Worm (Caenorhabditis elegans) whole organism, L4/young adult: ENCODE measurements around the gene C17B7.12.
"Not testable (repeated sequence)": the region's sequence is repeated elsewhere in the genome, so short reads cannot be mapped to it uniquely, and the experiment has no call there.

Experiments
- W03F9.2 ChIP-seq: fragments of 150-350 bp; optimal IDR thresholded peaks from 2 replicates; lab custom pipeline; 2014; ENCODE audit warnings: missing biosample characterization, missing genetic modification characterization
- dao-5 ChIP-seq: sonication (generic microtip); optimal IDR thresholded peaks from 2 replicates; lab custom pipeline; 2016; ENCODE audit warnings: missing genotype, missing genetic modification characterization, moderate library complexity, missing compliant biosample characterization
- him-1 ChIP-seq: sonication (generic microtip); optimal IDR thresholded peaks from 2 replicates; lab custom pipeline; 2016; ENCODE audit warnings: missing genotype, missing genetic modification reagents, missing genetic modification characterization, missing compliant biosample characterization

Gene C17B7.12

ce11 chrV:3344001-3344400 is 9.0 kb upstream of the C17B7.12 start:
- TF ChIP-seq W03F9.2 (tag; lab: Kevin White, UChicago) (no peak), him-1 (no peak), dao-5 (tag; lab: Kevin White, UChicago) (no peak)

- TF ChIP-seq dao-5 (tag; lab: Kevin White, UChicago) (no peak), him-1 (no peak), W03F9.2 (tag; lab: Kevin White, UChicago) (no peak)
Observed at ce11 chrV:3346434-3347019, 6.5 kb upstream of the C17B7.12 start, which contains the start of gene fbxa-65. fbxa-65 (minus strand) TSS chrV:3346484.

ce11 chrV:3347486-3347885 is 5.5 kb upstream of the C17B7.12 start:
- TF ChIP-seq W03F9.2 (tag; lab: Kevin White, UChicago) (no peak), him-1 (no peak), dao-5 (tag; lab: Kevin White, UChicago) (no peak)

ce11 chrV:3349877-3350276 is 3.1 kb upstream of the C17B7.12 start, which contains the start of gene C17B7.15:
C17B7.15 (plus strand) TSS chrV:3350177.
- TF ChIP-seq dao-5 (tag; lab: Kevin White, UChicago) (no peak), him-1 (no peak), W03F9.2 (tag; lab: Kevin White, UChicago) (no peak)

ce11 chrV:3351266-3351665 is 1.8 kb upstream of the C17B7.12 start, which contains the start of gene str-63:
str-63 (plus strand) TSS chrV:3351566.
- TF ChIP-seq dao-5 (tag; lab: Kevin White, UChicago) (no peak), W03F9.2 (tag; lab: Kevin White, UChicago) (no peak), him-1 (no peak)

ce11 chrV:3355544-3355943 is 2.5 kb downstream of the C17B7.12 start:
- no peak for TF ChIP-seq him-1
- TF ChIP-seq dao-5 (tag; lab: Kevin White, UChicago): no peak

DNA sequence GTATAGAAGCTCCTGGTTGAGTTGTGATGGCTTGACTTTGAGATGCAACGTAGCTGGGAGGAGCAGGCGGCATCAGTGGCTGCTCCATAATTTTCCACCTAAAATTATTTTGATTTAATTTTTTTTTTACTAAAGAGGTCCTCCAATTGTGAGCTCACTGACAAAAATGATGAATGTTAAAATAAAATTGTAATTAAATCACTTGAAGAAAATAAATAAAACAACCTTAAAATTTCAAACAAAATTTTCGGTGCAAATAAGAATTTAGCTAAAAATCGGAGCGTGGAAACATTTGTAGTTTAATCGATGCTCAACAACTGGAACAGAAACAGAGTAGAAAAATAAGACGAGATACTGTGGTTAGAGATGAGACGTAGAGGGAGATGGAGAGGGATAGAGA is 4.1 kb downstream of the C17B7.12 start, which contains the start of gene scrm-3:
TSS of gene scrm-3 (minus strand) at position 101 of the 400 bp plus-strand sequence.
- TF ChIP-seq dao-5 (tag; lab: Kevin White, UChicago): no peak
- TF ChIP-seq him-1: no peak
- TF ChIP-seq W03F9.2 (tag; lab: Kevin White, UChicago): no peak

- TF ChIP-seq W03F9.2 (tag; lab: Kevin White, UChicago) (no peak), him-1 (no peak), dao-5 (tag; lab: Kevin White, UChicago) (no peak)
Observed at ce11 chrV:3358267-3358666, 5.2 kb downstream of the C17B7.12 start, which contains the start of gene C04E12.5. C04E12.5 (plus strand) TSS chrV:3358567.

ce11 chrV:3361633-3362032 is 8.6 kb downstream of the C17B7.12 start:
- TF ChIP-seq W03F9.2 (tag; lab: Kevin White, UChicago): no peak

ce11 chrV:3362475-3362874 is 9.4 kb downstream of the C17B7.12 start, which contains the start of gene C04E12.4:
C04E12.4 (plus strand) TSS chrV:3362775.
- TF ChIP-seq W03F9.2 (tag; lab: Kevin White, UChicago) (no peak), dao-5 (tag; lab: Kevin White, UChicago) (no peak), him-1 (no peak)

DNA sequence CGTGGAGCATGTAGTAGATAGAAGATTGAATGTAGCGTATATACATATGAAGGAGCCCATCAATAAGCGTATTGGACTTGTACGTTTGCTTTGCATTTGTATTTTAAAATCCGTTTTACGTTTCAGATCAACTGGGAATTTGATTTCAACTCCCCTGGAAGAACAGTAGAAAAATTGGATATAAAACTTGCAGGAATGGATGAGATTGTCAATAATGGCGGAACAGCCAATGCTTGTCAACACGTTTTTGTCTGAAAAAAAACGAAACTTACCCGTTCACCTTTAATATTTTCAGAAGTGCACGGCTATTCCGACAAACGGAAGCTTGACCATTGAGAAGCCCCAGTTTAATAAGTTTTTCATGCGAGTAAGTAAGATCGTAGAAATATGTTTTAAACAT is 14.7 kb downstream of the C17B7.12 start, which contains the start of gene C04E12.2:
TSS of gene C04E12.2 (plus strand) at position 301 of the 400 bp plus-strand sequence.
- TF ChIP-seq W03F9.2 (tag; lab: Kevin White, UChicago); dao-5 (tag; lab: Kevin White, UChicago); him-1: not testable (repeated sequence)

ce11 chrV:3372673-3373072 is 19.6 kb downstream of the C17B7.12 start, which contains the start of gene srx-121:
srx-121 (minus strand) TSS chrV:3372773.
- no peak for TF ChIP-seq W03F9.2 (tag; lab: Kevin White, UChicago)
- no peak for TF ChIP-seq dao-5 (tag; lab: Kevin White, UChicago)
- TF ChIP-seq him-1: no peak

- no peak for TF ChIP-seq dao-5 (tag; lab: Kevin White, UChicago)
- no peak for TF ChIP-seq W03F9.2 (tag; lab: Kevin White, UChicago)
- no peak for TF ChIP-seq him-1
Observed at ce11 chrV:3376973-3377372, 23.9 kb downstream of the C17B7.12 start, which contains the start of gene srbc-2. srbc-2 (minus strand) TSS chrV:3377073.

DNA sequence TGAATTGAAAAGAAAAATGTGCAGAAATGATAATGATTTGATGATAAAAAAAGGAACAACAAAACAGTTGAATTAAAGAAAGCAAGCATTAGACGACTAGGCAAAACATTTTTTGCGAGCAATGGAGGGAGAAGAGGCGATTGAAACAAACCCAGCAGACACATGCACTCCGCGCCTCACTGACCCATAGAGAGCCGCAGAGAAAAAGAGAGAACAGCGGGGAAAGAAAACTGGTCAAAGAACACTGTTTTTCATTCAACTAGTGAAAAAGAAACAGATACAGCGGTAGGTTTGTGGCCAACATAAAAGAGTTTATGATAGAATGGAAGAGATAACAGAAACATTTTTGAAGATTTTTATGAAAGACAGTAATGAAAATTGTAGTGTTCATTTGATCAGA is 35.3 kb downstream of the C17B7.12 start:
- TF ChIP-seq dao-5 (tag; lab: Kevin White, UChicago) (no peak), him-1 (no peak), W03F9.2 (tag; lab: Kevin White, UChicago) (no peak)

DNA sequence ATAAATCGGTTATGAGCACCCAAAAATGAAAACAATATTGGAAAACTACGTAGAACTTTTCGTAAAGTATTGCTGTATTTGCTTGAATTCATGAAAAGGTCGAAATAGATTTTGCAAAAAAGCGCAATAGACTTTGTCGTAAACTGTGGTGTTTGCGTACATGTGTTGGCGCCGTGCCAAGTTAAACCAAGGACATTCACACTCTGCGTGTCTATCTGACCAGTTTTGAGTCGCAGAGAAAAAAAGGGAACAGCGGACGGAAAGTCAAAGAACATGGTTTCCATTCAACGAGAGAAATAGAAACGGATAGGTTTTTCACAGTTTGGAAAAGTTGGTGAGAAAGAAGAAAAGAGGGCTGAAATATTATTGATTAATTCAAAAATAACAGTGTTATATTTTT is 38.0 kb downstream of the C17B7.12 start:
- no peak for TF ChIP-seq W03F9.2 (tag; lab: Kevin White, UChicago)
- TF ChIP-seq dao-5 (tag; lab: Kevin White, UChicago): no peak
- TF ChIP-seq him-1: no peak
